Fruit fly (Drosophila melanogaster): ENCODE measurements around the gene subdued.
A peak's percentile ranks its signal among the peaks of the same experiment; 100 is the strongest.

The subdued gene

DNA sequence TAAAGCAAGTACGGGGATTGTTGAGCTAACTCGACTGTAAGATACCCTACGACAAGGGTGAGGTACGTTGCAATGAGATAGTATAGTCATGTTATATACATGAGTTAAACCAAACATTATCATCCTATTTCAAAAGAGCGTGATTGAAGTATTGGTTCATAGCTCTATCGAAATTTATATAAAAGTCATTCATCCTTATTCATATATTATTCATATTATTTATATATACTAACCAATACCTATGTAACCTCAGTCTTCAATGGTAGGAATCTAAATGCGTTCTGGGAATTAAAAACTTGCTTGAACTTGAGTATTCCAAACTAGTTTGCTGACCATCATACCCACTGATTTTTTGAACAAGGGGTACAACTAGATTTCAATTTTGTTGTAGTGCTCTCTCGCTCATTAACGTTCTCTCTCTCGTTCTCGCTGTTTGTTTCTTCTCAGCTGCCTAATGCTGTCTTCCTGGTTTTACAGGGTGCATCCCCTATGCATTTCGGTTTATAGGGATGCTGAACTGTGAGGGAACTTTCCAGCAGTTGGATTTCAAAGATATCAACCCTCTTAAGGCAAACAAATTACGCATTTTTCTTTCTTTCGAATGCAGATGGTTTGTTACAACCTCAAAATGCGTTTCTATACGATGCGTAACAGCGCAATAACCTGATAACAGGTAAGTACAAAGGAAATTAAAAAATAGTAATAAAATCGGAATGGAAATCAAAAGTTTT is 14.6 kb downstream of the subdued start (continued):
- TF ChIP-seq unpg (GFP tag; optimal IDR thresholded peaks at IDR 0.05) (no peak), Vsx1 (GFP tag; optimal IDR thresholded peaks at IDR 0.05) (no peak), PHDP (tag; optimal IDR thresholded peaks at IDR 0.05) (no peak), cwo (GFP tag; optimal IDR thresholded peaks at IDR 0.05) (peak; percentile 67), Xrp1 (GFP tag; IDR thresholded peaks at IDR 0.05) (peak; percentile 49; the same call in 1 of the 2 replicates), lola (GFP tag; optimal IDR thresholded peaks at IDR 0.05) (peak in 1 of 3 experiments; percentile 8), jigr1 (GFP tag; IDR thresholded peaks at IDR 0.05) (no peak), CG10274 (GFP tag; optimal IDR thresholded peaks at IDR 0.05) (peak; percentile 61), CoRest (tag; optimal IDR thresholded peaks at IDR 0.05) (peak; percentile 43), ato (GFP tag; IDR thresholded peaks at IDR 0.05; ENCODE audit: partially characterized antibody) (no peak), Bdp1 (GFP tag; optimal IDR thresholded peaks at IDR 0.05) (no peak), Ada2b (GFP tag; IDR thresholded peaks at IDR 0.05) (no peak), CG8290 (GFP tag; optimal IDR thresholded peaks at IDR 0.05) (no peak), CG8290 (tag; optimal IDR thresholded peaks at IDR 0.05) (no peak), fd3F (GFP tag; optimal IDR thresholded peaks at IDR 0.05) (no peak), CG11723 (GFP tag; optimal IDR thresholded peaks at IDR 0.05) (no peak), lmd (GFP tag; IDR thresholded peaks at IDR 0.05) (peak; percentile 35; the same call in 1 of the 2 replicates), Lpt (GFP tag; optimal IDR thresholded peaks at IDR 0.05) (no peak), CG18011 (GFP tag; optimal IDR thresholded peaks at IDR 0.05) (no peak), C15 (GFP tag; IDR thresholded peaks at IDR 0.05) (no peak), CG10321 (GFP tag; IDR thresholded peaks at IDR 0.05) (no peak), h (optimal IDR thresholded peaks at IDR 0.05) (no peak), hbn (GFP tag; IDR thresholded peaks at IDR 0.05; ENCODE audit: partially characterized antibody) (no peak), Usf (GFP tag; optimal IDR thresholded peaks at IDR 0.05) (no peak), repo (GFP tag; optimal IDR thresholded peaks at IDR 0.05) (no peak), cad (GFP tag; optimal IDR thresholded peaks at IDR 0.05) (no peak), Dad (GFP tag; optimal IDR thresholded peaks at IDR 0.05) (no peak), CG10565 (GFP tag; optimal IDR thresholded peaks at IDR 0.05) (no peak), slou (GFP tag; optimal IDR thresholded peaks at IDR 0.05) (no peak), CG4328 (GFP tag; optimal IDR thresholded peaks at IDR 0.05) (no peak), sc (optimal IDR thresholded peaks at IDR 0.05) (no peak), sc (GFP tag; optimal IDR thresholded peaks at IDR 0.05) (no peak), Eip74EF (GFP tag; optimal IDR thresholded peaks at IDR 0.05) (peak in 1 of 2 experiments; percentile 53), CG15601 (tag; optimal IDR thresholded peaks at IDR 0.05) (no peak), CG10147 (GFP tag; optimal IDR thresholded peaks at IDR 0.05) (peak; percentile 58), CG12744 (GFP tag; optimal IDR thresholded peaks at IDR 0.05) (no peak), vfl (GFP tag; optimal IDR thresholded peaks at IDR 0.05) (no peak), CG18262 (tag; optimal IDR thresholded peaks at IDR 0.05) (peak; percentile 72), Side (GFP tag; optimal IDR thresholded peaks at IDR 0.05) (no peak), z (GFP tag; IDR thresholded peaks at IDR 0.05) (no peak), tll (GFP tag; optimal IDR thresholded peaks at IDR 0.05) (peak in 1 of 2 experiments; percentile 53), crp (GFP tag; optimal IDR thresholded peaks at IDR 0.05) (no peak), pros (GFP tag; optimal IDR thresholded peaks at IDR 0.05) (peak; percentile 75), CG15073 (GFP tag; optimal IDR thresholded peaks at IDR 0.05) (no peak), nerfin-1 (tag; optimal IDR thresholded peaks at IDR 0.05) (peak; percentile 44), Med (GFP tag) (peak; percentile 80), prd (optimal IDR thresholded peaks at IDR 0.05) (no peak), prd (GFP tag; IDR thresholded peaks at IDR 0.05) (peak; percentile 35; the same call in 2 of the 3 replicates), CG14014 (GFP tag; IDR thresholded peaks at IDR 0.05) (no peak), cas (GFP tag; IDR thresholded peaks at IDR 0.05) (no peak)

All from whole organism, embryonic.